Fruit fly (Drosophila melanogaster): ENCODE measurements around the gene Whamy.
A peak's percentile ranks its signal among the peaks of the same experiment; 100 is the strongest.

The Whamy gene

DNA sequence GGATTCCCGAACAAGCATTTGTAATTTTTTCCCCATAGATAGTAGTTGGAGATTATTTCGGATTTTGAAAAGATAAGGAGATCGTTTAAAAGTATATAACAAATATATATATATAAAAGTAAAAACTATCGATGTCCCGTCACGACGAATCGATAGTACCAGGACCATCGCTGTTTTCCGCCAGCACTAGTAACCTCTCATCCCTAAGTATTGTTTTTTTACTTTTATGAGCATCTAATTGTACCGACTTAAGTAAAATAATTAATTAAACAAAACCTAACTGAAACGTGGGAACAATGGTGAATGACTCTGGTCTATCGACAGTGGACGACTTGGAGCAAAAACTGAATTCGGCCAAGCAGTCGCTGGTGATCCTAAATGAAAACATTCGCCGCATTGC lies 33.5 kb downstream of the Whamy start, which contains the start of gene Pnn (continued):
- TF ChIP-seq corto (GFP tag; optimal IDR thresholded peaks at IDR 0.05) (no peak), vnd (GFP tag; IDR thresholded peaks at IDR 0.05; ENCODE audit: partially characterized antibody) (peak; percentile 90), CG12236 (GFP tag; optimal IDR thresholded peaks at IDR 0.05) (no peak), stc (GFP tag; IDR thresholded peaks at IDR 0.05) (no peak), Jarid2 (GFP tag; optimal IDR thresholded peaks at IDR 0.05) (no peak), Trl (optimal IDR thresholded peaks at IDR 0.05) (no peak), Trl (GFP tag; optimal IDR thresholded peaks at IDR 0.05) (no peak), unc-4 (GFP tag; IDR thresholded peaks at IDR 0.05; ENCODE audit: partially characterized antibody) (peak; percentile 90), eyg (GFP tag; optimal IDR thresholded peaks at IDR 0.05) (no peak), CG4404 (GFP tag; IDR thresholded peaks at IDR 0.05) (no peak), CG3995 (GFP tag; optimal IDR thresholded peaks at IDR 0.05) (peak; percentile 95), MESR4 (GFP tag; optimal IDR thresholded peaks at IDR 0.05) (peak; percentile 75), Dek (tag; optimal IDR thresholded peaks at IDR 0.05) (no peak), CG1647 (GFP tag; optimal IDR thresholded peaks at IDR 0.05) (no peak), CG1792 (GFP tag; optimal IDR thresholded peaks at IDR 0.05) (no peak), Xrp1 (GFP tag; IDR thresholded peaks at IDR 0.05) (no peak), sens-2 (GFP tag; IDR thresholded peaks at IDR 0.05) (no peak), CG11398 (GFP tag; optimal IDR thresholded peaks at IDR 0.05) (no peak), scrt (GFP tag; optimal IDR thresholded peaks at IDR 0.05) (no peak), sna (GFP tag; IDR thresholded peaks at IDR 0.05; ENCODE audit: partially characterized antibody) (peak; percentile 87), CG13624 (GFP tag; optimal IDR thresholded peaks at IDR 0.05) (no peak), prd (optimal IDR thresholded peaks at IDR 0.05) (no peak), prd (GFP tag; IDR thresholded peaks at IDR 0.05) (no peak), Dp (GFP tag; optimal IDR thresholded peaks at IDR 0.05) (peak; percentile 27), Aef1 (GFP tag; IDR thresholded peaks at IDR 0.05) (no peak), Atf6 (GFP tag; IDR thresholded peaks at IDR 0.05) (no peak), crp (GFP tag; optimal IDR thresholded peaks at IDR 0.05) (no peak), CG14014 (GFP tag; IDR thresholded peaks at IDR 0.05) (no peak), dan (GFP tag; IDR thresholded peaks at IDR 0.05) (no peak), pita (GFP tag; optimal IDR thresholded peaks at IDR 0.05) (no peak), Rfx (GFP tag; IDR thresholded peaks at IDR 0.05) (no peak), Med (GFP tag) (peak; percentile 56), Elba2 (GFP tag; optimal IDR thresholded peaks at IDR 0.05) (no peak), insv (GFP tag; optimal IDR thresholded peaks at IDR 0.05) (no peak), fd96Cb (tag; optimal IDR thresholded peaks at IDR 0.05) (no peak), CG3281 (GFP tag; optimal IDR thresholded peaks at IDR 0.05) (no peak), amos (GFP tag; IDR thresholded peaks at IDR 0.05; ENCODE audit: partially characterized antibody) (peak; percentile 93), CG12391 (tag; optimal IDR thresholded peaks at IDR 0.05) (peak; percentile 49), NFAT (GFP tag; IDR thresholded peaks at IDR 0.05) (peak; percentile 30; the same call in 1 of the 2 replicates), Spps (tag; optimal IDR thresholded peaks at IDR 0.05) (no peak), dmrt99B (tag; optimal IDR thresholded peaks at IDR 0.05) (no peak), hkb (optimal IDR thresholded peaks at IDR 0.05) (no peak), hkb (GFP tag; IDR thresholded peaks at IDR 0.05) (no peak), GATAe (GFP tag; conservative IDR thresholded peaks at IDR 0.05) (no peak), CoRest (tag; optimal IDR thresholded peaks at IDR 0.05) (no peak), CG1603 (tag; optimal IDR thresholded peaks at IDR 0.05) (no peak), pum (GFP tag; optimal IDR thresholded peaks at IDR 0.05) (no peak), CTCF (GFP tag; optimal IDR thresholded peaks at IDR 0.05) (no peak), CG13287 (GFP tag; IDR thresholded peaks at IDR 0.05; ENCODE audit: partially characterized antibody) (peak; percentile 95), H15 (GFP tag; IDR thresholded peaks at IDR 0.05) (no peak), CG8924 (tag; optimal IDR thresholded peaks at IDR 0.05) (peak; percentile 52), CG15073 (GFP tag; optimal IDR thresholded peaks at IDR 0.05) (no peak), Nf-YA (GFP tag; IDR thresholded peaks at IDR 0.05) (no peak)

All from whole organism, embryonic.